Worm (Caenorhabditis elegans): ENCODE data around the gene H24K24.2.

- TF ChIP-seq med-1 (GFP tag; optimal IDR thresholded peaks at IDR 0.05; ENCODE audit: insufficient read depth) (no peak), ref-1 (GFP tag; conservative IDR thresholded peaks at IDR 0.05) (no peak), ztf-23 (GFP tag; IDR thresholded peaks at IDR 0.05) (no peak), flt-1 (GFP tag; IDR thresholded peaks at IDR 0.05) (no peak), klf-2 (GFP tag; conservative IDR thresholded peaks at IDR 0.05) (no peak), T22C8.4 (GFP tag; IDR thresholded peaks at IDR 0.05) (no peak)
These were observed 14.1 kb upstream of the H24K24.2 start, which contains the start of gene fmo-5 for ce11 chrV:903460-903859.
